Fruit fly (Drosophila melanogaster) whole organism, prepupa: ENCODE data around the gene CG15152.

Source experiments
- Blimp-1 ChIP-seq: fragments of 200-800 bp; sonication (Bioruptor generic); optimal IDR thresholded peaks from 3 replicates; lab custom pipeline; 2017; ENCODE audit warnings: missing biosample characterization, missing genetic modification characterization, mild to moderate bottlenecking, moderate library complexity, missing genetic modification reagents
- CG10631 ChIP-seq: fragments of 200-800 bp; sonication (Bioruptor generic); optimal IDR thresholded peaks from 2 replicates; lab custom pipeline; 2016; ENCODE audit warnings: missing biosample characterization, missing genetic modification characterization
- CG11294 ChIP-seq: fragments of 200-800 bp; sonication (Bioruptor generic); IDR thresholded peaks from 2 replicates; pipeline ENCODE4 v1.3.6; 2022; ENCODE audit warnings: missing biosample characterization, missing genetic modification characterization
- CG11902 ChIP-seq: fragments of 200-800 bp; sonication (Bioruptor generic); optimal IDR thresholded peaks from 3 replicates; lab custom pipeline; 2016; ENCODE audit warnings: missing biosample characterization, missing genetic modification characterization
- CG15336 ChIP-seq: fragments of 200-800 bp; sonication (Bioruptor generic); IDR thresholded peaks from 2 replicates; pipeline ENCODE4 v1.3.6; 2022; ENCODE audit warnings: missing biosample characterization, missing genetic modification characterization
- CG1621 ChIP-seq: fragments of 200-800 bp; sonication (Bioruptor generic); optimal IDR thresholded peaks from 3 replicates; lab custom pipeline; 2018; ENCODE audit warnings: missing biosample characterization, mild to moderate bottlenecking, missing genetic modification characterization
- CG3032 ChIP-seq: fragments of 200-800 bp; optimal IDR thresholded peaks from 2 replicates; lab custom pipeline; 2019; ENCODE audit warnings: missing biosample characterization, mild to moderate bottlenecking, missing genetic modification characterization, moderate library complexity
- CG34406 ChIP-seq: fragments of 200-800 bp; sonication (Bioruptor generic); optimal IDR thresholded peaks from 3 replicates; lab custom pipeline; 2016; ENCODE audit warnings: missing biosample characterization, missing genetic modification characterization
- CG3919 ChIP-seq: fragments of 200-800 bp; sonication (Bioruptor generic); optimal IDR thresholded peaks from 3 replicates; lab custom pipeline; 2016; ENCODE audit warnings: missing biosample characterization, missing genetic modification characterization
- CG6163 ChIP-seq: fragments of 200-800 bp; sonication (Bioruptor generic); IDR thresholded peaks from 3 replicates; pipeline ENCODE4 v1.3.6; 2022; ENCODE audit warnings: missing biosample characterization, missing genetic modification characterization
- CG6808 ChIP-seq: fragments of 200-800 bp; sonication (Bioruptor generic); optimal IDR thresholded peaks from 3 replicates; lab custom pipeline; 2017; ENCODE audit warnings: missing biosample characterization, missing genetic modification characterization, mild to moderate bottlenecking, moderate library complexity, missing genetic modification reagents
- CG7368 ChIP-seq: fragments of 200-800 bp; sonication (Bioruptor generic); optimal IDR thresholded peaks from 3 replicates; lab custom pipeline; 2016; ENCODE audit warnings: missing biosample characterization, missing genetic modification characterization
- CG8119 ChIP-seq: fragments of 200-800 bp; sonication (Bioruptor generic); IDR thresholded peaks from 3 replicates; pipeline ENCODE4 v1.3.6; 2022; ENCODE audit warnings: missing biosample characterization, missing genetic modification characterization
- CG8319 ChIP-seq: fragments of 200-800 bp; sonication (Bioruptor generic); optimal IDR thresholded peaks from 3 replicates; lab custom pipeline; 2016; ENCODE audit warnings: missing biosample characterization, missing genetic modification characterization
- CG9139 ChIP-seq: fragments of 200-800 bp; sonication (Bioruptor generic); optimal IDR thresholded peaks from 3 replicates; lab custom pipeline; 2017; ENCODE audit warnings: missing biosample characterization, mild to moderate bottlenecking, missing genetic modification characterization
- Eip75B ChIP-seq: fragments of 200-800 bp; sonication (Bioruptor generic); optimal IDR thresholded peaks from 3 replicates; lab custom pipeline; 2016; ENCODE audit warnings: missing biosample characterization, missing genetic modification characterization
- Eip78C ChIP-seq: fragments of 200-800 bp; sonication (Bioruptor generic); peaks from one replicate; lab custom pipeline; 2016; ENCODE audit warnings: missing biosample characterization, missing genetic modification characterization
- Ets21C ChIP-seq: fragments of 200-800 bp; sonication (Bioruptor generic); optimal IDR thresholded peaks from 3 replicates; lab custom pipeline; 2016; ENCODE audit warnings: missing biosample characterization, missing genetic modification characterization
- Hr38 ChIP-seq: sonication (Bioruptor generic); optimal IDR thresholded peaks from 2 replicates; lab custom pipeline; 2016; ENCODE audit warnings: missing biosample characterization, missing genetic modification characterization
- Hr39 ChIP-seq: fragments of 200-800 bp; sonication (Bioruptor generic); optimal IDR thresholded peaks from 2 replicates; lab custom pipeline; 2016; ENCODE audit warnings: missing biosample characterization, missing genetic modification characterization
- Lpt ChIP-seq: fragments of 200-800 bp; sonication (Bioruptor generic); optimal IDR thresholded peaks from 3 replicates; lab custom pipeline; 2016; ENCODE audit warnings: missing biosample characterization, missing genetic modification characterization
- Met ChIP-seq: fragments of 200-800 bp; sonication (Bioruptor generic); optimal IDR thresholded peaks from 3 replicates; lab custom pipeline; 2016; ENCODE audit warnings: missing biosample characterization, missing genetic modification characterization
- Smox ChIP-seq: fragments of 200-800 bp; sonication (Bioruptor generic); optimal IDR thresholded peaks from 3 replicates; lab custom pipeline; 2016; ENCODE audit warnings: missing biosample characterization, missing genetic modification characterization
- Sox102F ChIP-seq: fragments of 200-800 bp; sonication (Bioruptor generic); optimal IDR thresholded peaks from 2 replicates; lab custom pipeline; 2016; ENCODE audit warnings: missing biosample characterization, mild to moderate bottlenecking, missing genetic modification characterization
- Sox14 ChIP-seq: fragments of 200-800 bp; sonication (Bioruptor generic); optimal IDR thresholded peaks from 3 replicates; lab custom pipeline; 2016; ENCODE audit warnings: missing biosample characterization, missing genetic modification characterization
- achi ChIP-seq: fragments of 200-800 bp; sonication (Bioruptor generic); optimal IDR thresholded peaks from 3 replicates; lab custom pipeline; 2016; ENCODE audit warnings: missing biosample characterization, missing genetic modification characterization
- acj6 ChIP-seq: fragments of 200-800 bp; sonication (Bioruptor generic); optimal IDR thresholded peaks from 3 replicates; lab custom pipeline; 2016; ENCODE audit warnings: missing biosample characterization, missing genetic modification characterization
- dsx ChIP-seq: fragments of 200-800 bp; optimal IDR thresholded peaks from 3 replicates; lab custom pipeline; 2019; ENCODE audit warnings: missing biosample characterization, mild to moderate bottlenecking, missing genetic modification characterization, moderate library complexity; ENCODE audit not compliant: poor library complexity, severe bottlenecking
- esn ChIP-seq: fragments of 200-800 bp; sonication (Bioruptor generic); optimal IDR thresholded peaks from 2 replicates; lab custom pipeline; 2016; ENCODE audit warnings: missing biosample characterization, mild to moderate bottlenecking, missing genetic modification characterization, moderate library complexity
- fd85E ChIP-seq: fragments of 200-800 bp; sonication (Bioruptor generic); optimal IDR thresholded peaks from 3 replicates; lab custom pipeline; 2016; ENCODE audit warnings: missing biosample characterization, missing genetic modification characterization
- fkh ChIP-seq: fragments of 200-800 bp; sonication (Bioruptor generic); optimal IDR thresholded peaks from 3 replicates; lab custom pipeline; 2017; ENCODE audit warnings: missing biosample characterization, mild to moderate bottlenecking, missing genetic modification characterization, moderate library complexity
- net ChIP-seq: fragments of 200-800 bp; sonication (Bioruptor generic); optimal IDR thresholded peaks from 3 replicates; lab custom pipeline; 2016; ENCODE audit warnings: missing biosample characterization, missing genetic modification characterization
- salr ChIP-seq, 2 experiments: fragments of 200-800 bp; sonication (Bioruptor generic); optimal IDR thresholded peaks; 3 replicates each; lab custom pipeline; 2016 to 2018; ENCODE audit warnings: missing biosample characterization in 2 of 2, missing genetic modification characterization in 2 of 2, mild to moderate bottlenecking in 1 of 2
- spab ChIP-seq: fragments of 200-800 bp; sonication (Bioruptor generic); optimal IDR thresholded peaks from 2 replicates; lab custom pipeline; 2017; ENCODE audit warnings: missing biosample characterization, mild to moderate bottlenecking, missing genetic modification characterization, missing genetic modification reagents
- vri ChIP-seq: fragments of 200-800 bp; sonication (Bioruptor generic); optimal IDR thresholded peaks from 3 replicates; lab custom pipeline; 2016; ENCODE audit warnings: missing biosample characterization, mild to moderate bottlenecking, missing genetic modification characterization

CG15152 gene

dm6 chr2L:18151134-18151825 lies 36.9 kb downstream of the CG15152 start (continued):
- peak; percentile 21 for TF ChIP-seq spab (GFP tag; lab: Kevin White, UChicago)
- TF ChIP-seq CG8119: peak; percentile 46; the same call in 1 of the 3 replicates
- TF ChIP-seq CG10631 (GFP tag; lab: Kevin White, UChicago): peak; percentile 54
- TF ChIP-seq acj6 (GFP tag; lab: Kevin White, UChicago): peak; percentile 60
- TF ChIP-seq Smox (GFP tag; lab: Kevin White, UChicago): peak; percentile 48
- TF ChIP-seq Eip78C (GFP tag; lab: Kevin White, UChicago): peak; percentile 87
- TF ChIP-seq fd85E (GFP tag; lab: Kevin White, UChicago): no peak
- peak; percentile 50 for TF ChIP-seq CG3919 (GFP tag; lab: Kevin White, UChicago)
- TF ChIP-seq CG7368: no peak
- TF ChIP-seq CG34406 (GFP tag; lab: Kevin White, UChicago): no peak
- TF ChIP-seq Blimp-1: no peak
- TF ChIP-seq Sox102F (GFP tag; lab: Kevin White, UChicago): no peak
- no peak for TF ChIP-seq Lpt (GFP tag; lab: Kevin White, UChicago)
- peak; percentile 70 for TF ChIP-seq Met (GFP tag; lab: Kevin White, UChicago)
- TF ChIP-seq Sox14 (GFP tag; lab: Kevin White, UChicago): peak; percentile 70
- no peak for TF ChIP-seq CG9139 (GFP tag; lab: Kevin White, UChicago)
- TF ChIP-seq CG3032 (tag; lab: Kevin White, UChicago): peak; percentile 30
- TF ChIP-seq salr (GFP tag; optimal IDR thresholded peaks at IDR 0.05; lab: Kevin White, UChicago): peak; percentile 26 to 52
- peak; percentile 41 for TF ChIP-seq Ets21C (GFP tag; lab: Kevin White, UChicago)
- no peak for TF ChIP-seq Hr38 (GFP tag; lab: Kevin White, UChicago)
- TF ChIP-seq esn (GFP tag; lab: Kevin White, UChicago): peak; percentile 61
- peak; percentile 55 for TF ChIP-seq CG11902
- TF ChIP-seq, all 60 proteins: peak for 44

dm6 chr2L:18151826-18152138 lies 37.4 kb downstream of the CG15152 start:
- TF ChIP-seq fkh (peak; percentile 80), Eip78C (GFP tag; lab: Kevin White, UChicago) (peak; percentile 12), Sox102F (GFP tag; lab: Kevin White, UChicago) (no peak), spab (GFP tag; lab: Kevin White, UChicago) (no peak), CG8319 (no peak), Hr39 (GFP tag; lab: Kevin White, UChicago) (no peak), Hr38 (GFP tag; lab: Kevin White, UChicago) (no peak), net (GFP tag; lab: Kevin White, UChicago) (no peak), CG1621 (tag; lab: Kevin White, UChicago) (no peak)
- TF ChIP-seq, all 60 proteins: peak for 2

- no peak for TF ChIP-seq Lpt (GFP tag; lab: Kevin White, UChicago)
- TF ChIP-seq achi (GFP tag; lab: Kevin White, UChicago): no peak
- TF ChIP-seq CG3919 (GFP tag; lab: Kevin White, UChicago): peak; percentile 56
- TF ChIP-seq Sox102F (GFP tag; lab: Kevin White, UChicago): no peak
- peak; percentile 72 for TF ChIP-seq Eip75B (GFP tag; lab: Kevin White, UChicago)
- TF ChIP-seq salr (GFP tag; optimal IDR thresholded peaks at IDR 0.05; lab: Kevin White, UChicago): peak in 1 of 2 experiments; percentile 30
- peak; percentile 32 for TF ChIP-seq dsx (GFP tag; lab: Kevin White, UChicago)
- no peak for TF ChIP-seq CG10631 (GFP tag; lab: Kevin White, UChicago)
- TF ChIP-seq CG15336: peak; percentile 28; the same call in 1 of the 2 replicates
- TF ChIP-seq Hr39 (GFP tag; lab: Kevin White, UChicago): no peak
- TF ChIP-seq CG6163 (GFP tag; lab: Robert Waterston, UW): no peak
- peak; percentile 43 for TF ChIP-seq CG6808 (GFP tag; lab: Kevin White, UChicago)
- TF ChIP-seq CG1621 (tag; lab: Kevin White, UChicago): peak; percentile 100
- TF ChIP-seq CG11294 (GFP tag; lab: Robert Waterston, UW): peak; percentile 23; the same call in 1 of the 2 replicates
- TF ChIP-seq vri (GFP tag; lab: Kevin White, UChicago): peak; percentile 51
- peak; percentile 28 for TF ChIP-seq Sox14 (GFP tag; lab: Kevin White, UChicago)
Measured at dm6 chr2L:18152172-18152639, 37.9 kb downstream of the CG15152 start, which contains the start of gene Socs36E. TSS of gene Socs36E (minus strand) at chr2L:18152417.
